Fruit fly (Drosophila melanogaster) whole organism, embryonic: ENCODE data around the gene CG14507.

Experiments used
- Dbx ChIP-seq: fragments of 200-800 bp; sonication (Bioruptor generic); IDR thresholded peaks from 3 replicates; pipeline ENCODE4 v1.3.6; 2022; ENCODE audit warnings: missing biosample characterization, missing genetic modification characterization
- Eip74EF ChIP-seq, 2 experiments: fragments of 200-800 bp in 1 of 2; fragments of >200 bp in 1 of 2; sonication (Bioruptor generic) in 1 of 2; optimal IDR thresholded peaks; 2 replicates each; lab custom pipeline; 2017 to 2019; ENCODE audit warnings: missing biosample characterization in 2 of 2, missing genetic modification characterization in 2 of 2, mild to moderate bottlenecking in 1 of 2, moderate library complexity in 1 of 2
- Fer2 ChIP-seq: fragments of 200-800 bp; sonication (Bioruptor generic); optimal IDR thresholded peaks from 2 replicates; lab custom pipeline; 2018; ENCODE audit warnings: missing biosample characterization, mild to moderate bottlenecking, missing genetic modification characterization, moderate library complexity
- Hr78 ChIP-seq, 2 experiments: fragments of 200-800 bp in 1 of 2; fragments of >200 bp in 1 of 2; sonication (Bioruptor generic) in 1 of 2; optimal IDR thresholded peaks; 2 replicates each; lab custom pipeline; 2017 to 2019; ENCODE audit warnings: missing biosample characterization in 2 of 2, missing genetic modification characterization in 2 of 2, mild to moderate bottlenecking in 1 of 2, moderate library complexity in 1 of 2
- sna ChIP-seq: fragments of 200-800 bp; sonication (Bioruptor generic); IDR thresholded peaks from 2 replicates; pipeline ENCODE4 v1.3.6; 2022; ENCODE audit warnings: missing biosample characterization, missing genetic modification characterization; ENCODE audit not compliant: partially characterized antibody
- so ChIP-seq: fragments of 200-800 bp; sonication (Bioruptor generic); IDR thresholded peaks from 3 replicates; pipeline ENCODE4 v1.3.6; 2022; ENCODE audit warnings: missing biosample characterization, missing genetic modification characterization
- tgo ChIP-seq: fragments of 200-800 bp; sonication (Bioruptor generic); IDR thresholded peaks from 3 replicates; pipeline ENCODE4 v1.3.6; 2022; ENCODE audit warnings: missing biosample characterization, missing genetic modification characterization
- usp ChIP-seq: fragments of >200 bp; optimal IDR thresholded peaks from 2 replicates; lab custom pipeline; 2017; ENCODE audit warnings: missing biosample characterization, missing genetic modification characterization

- TF ChIP-seq tgo (no peak), usp (no peak), Hr78 (GFP tag; optimal IDR thresholded peaks at IDR 0.05; lab: Kevin White, UChicago) (no peak), Dbx (GFP tag; lab: Robert Waterston, UW) (no peak), Fer2 (no peak), sna (GFP tag; lab: Robert Waterston, UW) (no peak), so (GFP tag; lab: Robert Waterston, UW) (no peak), Eip74EF (GFP tag; optimal IDR thresholded peaks at IDR 0.05; lab: Kevin White, UChicago) (no peak)
Measured at dm6 chr3R:29277009-29277408, 49.5 kb upstream of the CG14507 start.
